Worm (Caenorhabditis elegans) whole organism, L3 larva: ENCODE data around the gene E03H12.5.

Experiments used
- R02D3.7 ChIP-seq: fragments of 150-350 bp; optimal IDR thresholded peaks from 2 replicates; lab custom pipeline; 2014; ENCODE audit warnings: missing biosample characterization, missing genetic modification characterization
- ZK546.5 ChIP-seq: sonication (generic microtip); optimal IDR thresholded peaks from 2 replicates; lab custom pipeline; 2017; ENCODE audit warnings: missing biosample characterization, missing genetic modification characterization
- ceh-16 ChIP-seq: sonication (generic microtip); optimal IDR thresholded peaks from 2 replicates; lab custom pipeline; 2017; ENCODE audit warnings: missing biosample characterization, missing genetic modification characterization
- ceh-28 ChIP-seq: fragments of 150-350 bp; optimal IDR thresholded peaks from 2 replicates; lab custom pipeline; 2014; ENCODE audit warnings: missing biosample characterization, missing genetic modification reagents, missing genetic modification characterization
- ceh-9 ChIP-seq: sonication (generic microtip); optimal IDR thresholded peaks from 2 replicates; lab custom pipeline; 2018; ENCODE audit warnings: missing biosample characterization, missing genetic modification characterization
- daf-12 ChIP-seq: fragments of 150-350 bp; optimal IDR thresholded peaks from 2 replicates; lab custom pipeline; 2014; ENCODE audit warnings: missing biosample characterization, missing genetic modification reagents, missing genetic modification characterization
- egl-27 ChIP-seq: sonication (generic microtip); optimal IDR thresholded peaks from 4 replicates; lab custom pipeline; 2017; ENCODE audit warnings: missing biosample characterization, missing genetic modification reagents, missing genetic modification characterization
- egl-5 ChIP-seq: fragments of 150-350 bp; optimal IDR thresholded peaks from 2 replicates; lab custom pipeline; 2017; ENCODE audit warnings: missing biosample characterization, missing genetic modification reagents, missing genetic modification characterization, inconsistent platforms
- elt-1 ChIP-seq: fragments of 150-350 bp; optimal IDR thresholded peaks from 2 replicates; lab custom pipeline; 2014; ENCODE audit warnings: missing biosample characterization, missing genetic modification characterization
- elt-3 ChIP-seq, 3 experiments: fragments of 150-350 bp in 1 of 3; sonication (generic microtip) in 2 of 3; optimal IDR thresholded peaks; 2 replicates in 2 of 3; 4 replicates in 1 of 3; lab custom pipeline; 2014 to 2017; ENCODE audit warnings: missing biosample characterization in 3 of 3, missing genetic modification characterization in 3 of 3
- eor-1 ChIP-seq, 2 experiments: fragments of 150-350 bp; optimal IDR thresholded peaks; 2 replicates each; lab custom pipeline; 2014 to 2018; ENCODE audit warnings: missing biosample characterization in 2 of 2, missing genetic modification characterization in 2 of 2
- fos-1 ChIP-seq: fragments of 150-350 bp; optimal IDR thresholded peaks from 2 replicates; lab custom pipeline; 2014; ENCODE audit warnings: missing biosample characterization, missing genetic modification characterization
- hmg-11 ChIP-seq: sonication (generic microtip); optimal IDR thresholded peaks from 2 replicates; lab custom pipeline; 2016; ENCODE audit warnings: missing genetic modification characterization, missing compliant biosample characterization
- jun-1 ChIP-seq: fragments of 150-350 bp; optimal IDR thresholded peaks from 2 replicates; lab custom pipeline; 2014; ENCODE audit warnings: missing biosample characterization, missing genetic modification reagents, missing genetic modification characterization
- lin-15B ChIP-seq: fragments of 150-350 bp; optimal IDR thresholded peaks from 2 replicates; lab custom pipeline; 2014; ENCODE audit warnings: missing biosample characterization, missing genetic modification characterization
- lin-39 ChIP-seq: fragments of 150-350 bp; optimal IDR thresholded peaks from 2 replicates; lab custom pipeline; 2018; ENCODE audit warnings: missing biosample characterization, missing genetic modification reagents, missing genetic modification characterization
- mml-1 ChIP-seq: fragments of 150-350 bp; sonication (generic microtip); optimal IDR thresholded peaks from 3 replicates; lab custom pipeline; 2014; ENCODE audit warnings: missing biosample characterization, missing genetic modification characterization
- nfya-1 ChIP-seq: sonication (generic microtip); optimal IDR thresholded peaks from 2 replicates; lab custom pipeline; 2017; ENCODE audit warnings: missing genetic modification characterization, mild to moderate bottlenecking, missing compliant biosample characterization, antibody characterized with exemption, moderate library complexity; ENCODE audit not compliant: insufficient read depth
- nhr-11 ChIP-seq: fragments of 150-350 bp; optimal IDR thresholded peaks from 2 replicates; lab custom pipeline; 2014; ENCODE audit warnings: missing biosample characterization, missing genetic modification characterization
- nhr-12 ChIP-seq: fragments of 150-350 bp; optimal IDR thresholded peaks from 2 replicates; lab custom pipeline; 2014; ENCODE audit warnings: missing biosample characterization, missing genetic modification characterization
- nhr-23 ChIP-seq: fragments of 150-350 bp; optimal IDR thresholded peaks from 2 replicates; lab custom pipeline; 2014; ENCODE audit warnings: missing biosample characterization, missing genetic modification reagents, missing genetic modification characterization
- nhr-237 ChIP-seq: fragments of 150-350 bp; optimal IDR thresholded peaks from 2 replicates; lab custom pipeline; 2014; ENCODE audit warnings: missing biosample characterization, missing genetic modification characterization
- nhr-25 ChIP-seq: sonication (generic microtip); optimal IDR thresholded peaks from 2 replicates; lab custom pipeline; 2017; ENCODE audit warnings: missing biosample characterization, missing genetic modification characterization
- nhr-28 ChIP-seq: fragments of 150-350 bp; optimal IDR thresholded peaks from 2 replicates; lab custom pipeline; 2014; ENCODE audit warnings: missing biosample characterization, missing genetic modification characterization
- nhr-43 ChIP-seq: sonication (generic microtip); optimal IDR thresholded peaks from 2 replicates; lab custom pipeline; 2016; ENCODE audit warnings: mild to moderate bottlenecking, missing genetic modification characterization, missing compliant biosample characterization; ENCODE audit not compliant: poor library complexity, severe bottlenecking
- nhr-67 ChIP-seq: fragments of 150-350 bp; optimal IDR thresholded peaks from 2 replicates; lab custom pipeline; 2014; ENCODE audit warnings: missing biosample characterization, missing genetic modification characterization
- nhr-76 ChIP-seq: fragments of 150-350 bp; sonication (generic microtip); optimal IDR thresholded peaks from 5 replicates; lab custom pipeline; 2014; ENCODE audit warnings: missing biosample characterization, missing genetic modification characterization
- nhr-77 ChIP-seq: fragments of 150-350 bp; optimal IDR thresholded peaks from 2 replicates; lab custom pipeline; 2014; ENCODE audit warnings: missing biosample characterization, missing genetic modification characterization
- pha-4 ChIP-seq: fragments of 150-350 bp; optimal IDR thresholded peaks from 2 replicates; lab custom pipeline; 2014; ENCODE audit warnings: missing biosample characterization, missing genetic modification reagents, missing genetic modification characterization
- skn-1 ChIP-seq: fragments of 150-350 bp; optimal IDR thresholded peaks from 2 replicates; lab custom pipeline; 2014; ENCODE audit warnings: missing biosample characterization, missing genetic modification characterization
- snpc-4 ChIP-seq: fragments of 150-350 bp; optimal IDR thresholded peaks from 2 replicates; lab custom pipeline; 2014; ENCODE audit warnings: missing biosample characterization, missing genetic modification characterization
- tbx-2 ChIP-seq: sonication (generic microtip); optimal IDR thresholded peaks from 2 replicates; lab custom pipeline; 2016; ENCODE audit warnings: mild to moderate bottlenecking, missing genetic modification characterization, missing compliant biosample characterization
- unc-39 ChIP-seq: sonication (generic microtip); optimal IDR thresholded peaks from 4 replicates; lab custom pipeline; 2017; ENCODE audit warnings: missing biosample characterization, missing genetic modification characterization
- zag-1 ChIP-seq: fragments of 150-350 bp; optimal IDR thresholded peaks from 2 replicates; lab custom pipeline; 2014; ENCODE audit warnings: missing biosample characterization, missing genetic modification characterization
- ztf-11 ChIP-seq: fragments of 150-350 bp; optimal IDR thresholded peaks from 2 replicates; lab custom pipeline; 2014; ENCODE audit warnings: missing biosample characterization, missing genetic modification characterization
- ztf-4 ChIP-seq: fragments of 150-350 bp; optimal IDR thresholded peaks from 2 replicates; lab custom pipeline; 2014; ENCODE audit warnings: missing biosample characterization, missing genetic modification characterization

E03H12.5 gene

ce11 chrIV:4996956-4997355, 19.9 kb downstream of the E03H12.5 start:
- TF ChIP-seq mml-1 (tag; lab: Kevin White, UChicago) (no peak), egl-27 (tag; lab: Kevin White, UChicago) (no peak), nhr-12 (tag; lab: Kevin White, UChicago) (no peak), ztf-11 (tag; lab: Kevin White, UChicago) (no peak), nhr-237 (tag; lab: Kevin White, UChicago) (no peak), R02D3.7 (no peak), nhr-67 (tag; lab: Kevin White, UChicago) (no peak)

ce11 chrIV:5002448-5002847, 25.4 kb downstream of the E03H12.5 start, which contains the start of gene pes-1:
pes-1 (plus strand) TSS chrIV:5002748.
- TF ChIP-seq lin-39 (tag; lab: Kevin White, UChicago) (no peak), egl-27 (tag; lab: Kevin White, UChicago) (no peak), R02D3.7 (no peak), zag-1 (no peak), nhr-76 (tag; lab: Kevin White, UChicago) (no peak), daf-12 (tag; lab: Kevin White, UChicago) (no peak), nhr-43 (tag; lab: Kevin White, UChicago) (no peak), ztf-11 (tag; lab: Kevin White, UChicago) (no peak), eor-1 (tag; optimal IDR thresholded peaks at IDR 0.05; lab: Kevin White, UChicago) (no peak), nhr-23 (no peak), ceh-9 (tag; lab: Kevin White, UChicago) (no peak), ceh-16 (tag; lab: Kevin White, UChicago) (no peak), lin-15B (tag; lab: Kevin White, UChicago) (no peak), nhr-237 (tag; lab: Kevin White, UChicago) (no peak), unc-39 (tag; lab: Kevin White, UChicago) (no peak)

- no peak for TF ChIP-seq jun-1 (tag; lab: Kevin White, UChicago)
- TF ChIP-seq mml-1 (tag; lab: Kevin White, UChicago) = no peak
- no peak for TF ChIP-seq ZK546.5
- no peak for TF ChIP-seq snpc-4 (tag; lab: Kevin White, UChicago)
- no peak for TF ChIP-seq egl-5
- TF ChIP-seq ceh-28 (tag; lab: Kevin White, UChicago) = no peak
- no peak for TF ChIP-seq pha-4 (tag; lab: Kevin White, UChicago)
- TF ChIP-seq skn-1 = no peak
- no peak for TF ChIP-seq hmg-11
- TF ChIP-seq ztf-4 (tag; lab: Kevin White, UChicago) = no peak
- TF ChIP-seq nhr-77 (tag; lab: Kevin White, UChicago) = no peak
- TF ChIP-seq nhr-67 (tag; lab: Kevin White, UChicago) = no peak
- no peak for TF ChIP-seq nhr-23
- TF ChIP-seq elt-1 (tag; lab: Kevin White, UChicago) = no peak
- no peak for TF ChIP-seq tbx-2 (tag; lab: Kevin White, UChicago)
- no peak for TF ChIP-seq zag-1
- TF ChIP-seq nhr-25 (tag; lab: Kevin White, UChicago) = no peak
- TF ChIP-seq nhr-11 (tag; lab: Kevin White, UChicago) = no peak
- no peak for TF ChIP-seq nhr-28 (tag; lab: Kevin White, UChicago)
- TF ChIP-seq, all 47 proteins: peak for 0
Measured at ce11 chrIV:5005154-5005553, 28.1 kb downstream of the E03H12.5 start.

ce11 chrIV:5008378-5008777, 31.4 kb downstream of the E03H12.5 start, which contains the start of gene srm-2:
srm-2 (plus strand) TSS chrIV:5008678.
- TF ChIP-seq zag-1 (no peak), nfya-1 (tag; lab: Kevin White, UChicago) (no peak), skn-1 (no peak), elt-3 (tag; optimal IDR thresholded peaks at IDR 0.05; lab: Kevin White, UChicago) (no peak), ZK546.5 (no peak), ceh-9 (tag; lab: Kevin White, UChicago) (no peak), tbx-2 (tag; lab: Kevin White, UChicago) (no peak), mml-1 (tag; lab: Kevin White, UChicago) (no peak), ztf-4 (tag; lab: Kevin White, UChicago) (no peak), nhr-11 (tag; lab: Kevin White, UChicago) (no peak), elt-1 (tag; lab: Kevin White, UChicago) (no peak), ztf-11 (tag; lab: Kevin White, UChicago) (no peak), fos-1 (tag; lab: Kevin White, UChicago) (no peak), lin-39 (tag; lab: Kevin White, UChicago) (no peak)
